Worm (Caenorhabditis elegans) whole organism, dauer: ENCODE data around the gene F17A9.5.

Experiments
- unc-62 ChIP-seq: sonication (generic microtip); optimal IDR thresholded peaks from 2 replicates; lab custom pipeline; 2017; ENCODE audit warnings: missing biosample characterization, missing genetic modification reagents, missing genetic modification characterization

F17A9.5 gene

ce11 chrV:6112823-6113222, at the start of gene F17A9.5:
F17A9.5 (minus strand) TSS chrV:6112997.
- no peak for TF ChIP-seq unc-62 (GFP tag; lab: Kevin White, UChicago)

ce11 chrV:6138167-6138566, 25.4 kb upstream of the F17A9.5 start:
- no peak for TF ChIP-seq unc-62 (GFP tag; lab: Kevin White, UChicago)

ce11 chrV:6135428-6135827, 22.6 kb upstream of the F17A9.5 start:
- no peak for TF ChIP-seq unc-62 (GFP tag; lab: Kevin White, UChicago)

- no peak for TF ChIP-seq unc-62 (GFP tag; lab: Kevin White, UChicago)
These were observed 18.3 kb upstream of the F17A9.5 start, which contains the start of gene exp-2 for ce11 chrV:6131100-6131499. exp-2 (plus strand) TSS chrV:6131400.

ce11 chrV:6128355-6128754, 15.6 kb upstream of the F17A9.5 start:
- TF ChIP-seq unc-62 (GFP tag; lab: Kevin White, UChicago) = no peak

- no peak for TF ChIP-seq unc-62 (GFP tag; lab: Kevin White, UChicago)
These were observed 8.9 kb upstream of the F17A9.5 start for ce11 chrV:6121659-6122058.

- TF ChIP-seq unc-62 (GFP tag; lab: Kevin White, UChicago) = no peak
These were observed 7.5 kb upstream of the F17A9.5 start, which contains the start of gene ceh-49 for ce11 chrV:6120156-6120879. ceh-49 (minus strand) TSS chrV:6120206.

ce11 chrV:6117013-6117412, 4.2 kb upstream of the F17A9.5 start:
- no peak for TF ChIP-seq unc-62 (GFP tag; lab: Kevin White, UChicago)

- no peak for TF ChIP-seq unc-62 (GFP tag; lab: Kevin White, UChicago)
These were observed 2.3 kb downstream of the F17A9.5 start, which contains the start of gene F17A9.4 for ce11 chrV:6110533-6110932. F17A9.4 (minus strand) TSS chrV:6110629.

ce11 chrV:6107474-6107873, 5.3 kb downstream of the F17A9.5 start, which contains the start of gene cwf-19L1:
cwf-19L1 (plus strand) TSS chrV:6107828.
- TF ChIP-seq unc-62 (GFP tag; lab: Kevin White, UChicago) = no peak

- TF ChIP-seq unc-62 (GFP tag; lab: Kevin White, UChicago) = no peak
These were observed 7.4 kb downstream of the F17A9.5 start, which contains the start of gene atf-8 for ce11 chrV:6105374-6105773. atf-8 (plus strand) TSS chrV:6105607.

ce11 chrV:6103429-6103828, 9.4 kb downstream of the F17A9.5 start, which contains the start of gene Y38A10A.11:
Y38A10A.11 (minus strand) TSS chrV:6103529.
- no peak for TF ChIP-seq unc-62 (GFP tag; lab: Kevin White, UChicago)

- TF ChIP-seq unc-62 (GFP tag; lab: Kevin White, UChicago) = no peak
These were observed 11.4 kb downstream of the F17A9.5 start for ce11 chrV:6101243-6101898.

ce11 chrV:6100492-6101004, 12.2 kb downstream of the F17A9.5 start, which contains the start of gene crt-1:
crt-1 (minus strand) TSS chrV:6100542.
- no peak for TF ChIP-seq unc-62 (GFP tag; lab: Kevin White, UChicago)

- TF ChIP-seq unc-62 (GFP tag; lab: Kevin White, UChicago) = no peak
These were observed 13.2 kb downstream of the F17A9.5 start for ce11 chrV:6099634-6100033.

ce11 chrV:6098755-6099155, 14.0 kb downstream of the F17A9.5 start:
- no peak for TF ChIP-seq unc-62 (GFP tag; lab: Kevin White, UChicago)
